Worm (Caenorhabditis elegans) whole organism, L4/young adult: ENCODE measurements around the gene srh-231.

ENCODE experiments used
- W03F9.2 ChIP-seq: fragments of 150-350 bp; optimal IDR thresholded peaks from 2 replicates; lab custom pipeline; 2014; ENCODE audit warnings: missing biosample characterization, missing genetic modification characterization
- dao-5 ChIP-seq: sonication (generic microtip); optimal IDR thresholded peaks from 2 replicates; lab custom pipeline; 2016; ENCODE audit warnings: missing genotype, missing genetic modification characterization, moderate library complexity, missing compliant biosample characterization
- him-1 ChIP-seq: sonication (generic microtip); optimal IDR thresholded peaks from 2 replicates; lab custom pipeline; 2016; ENCODE audit warnings: missing genotype, missing genetic modification reagents, missing genetic modification characterization, missing compliant biosample characterization

DNA sequence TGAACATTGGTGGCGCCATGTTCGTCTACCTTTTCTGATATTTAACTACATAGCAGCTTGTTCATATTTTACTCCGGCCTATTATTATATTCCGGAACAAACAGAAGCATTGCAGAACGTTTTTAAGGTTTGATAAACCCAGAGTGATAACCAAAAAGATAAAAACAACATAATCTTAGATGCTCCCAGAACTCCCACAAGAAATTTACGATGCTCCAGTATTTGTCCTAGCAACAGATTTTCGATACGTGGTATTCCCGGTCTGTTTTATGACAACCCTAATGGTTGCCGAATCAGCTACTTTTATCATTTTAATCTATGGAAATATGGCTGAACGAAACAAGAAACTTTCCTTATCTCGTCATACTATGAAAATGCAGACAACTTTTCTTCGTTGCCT is 1.6 kb upstream of the srh-231 start:
- TF ChIP-seq him-1, result no peak
- TF ChIP-seq dao-5 (tag; lab: Kevin White, UChicago), result no peak
- TF ChIP-seq W03F9.2 (tag; lab: Kevin White, UChicago), result no peak
